Fruit fly (Drosophila melanogaster): ENCODE data around the gene CCT2.

CCT2 gene

DNA sequence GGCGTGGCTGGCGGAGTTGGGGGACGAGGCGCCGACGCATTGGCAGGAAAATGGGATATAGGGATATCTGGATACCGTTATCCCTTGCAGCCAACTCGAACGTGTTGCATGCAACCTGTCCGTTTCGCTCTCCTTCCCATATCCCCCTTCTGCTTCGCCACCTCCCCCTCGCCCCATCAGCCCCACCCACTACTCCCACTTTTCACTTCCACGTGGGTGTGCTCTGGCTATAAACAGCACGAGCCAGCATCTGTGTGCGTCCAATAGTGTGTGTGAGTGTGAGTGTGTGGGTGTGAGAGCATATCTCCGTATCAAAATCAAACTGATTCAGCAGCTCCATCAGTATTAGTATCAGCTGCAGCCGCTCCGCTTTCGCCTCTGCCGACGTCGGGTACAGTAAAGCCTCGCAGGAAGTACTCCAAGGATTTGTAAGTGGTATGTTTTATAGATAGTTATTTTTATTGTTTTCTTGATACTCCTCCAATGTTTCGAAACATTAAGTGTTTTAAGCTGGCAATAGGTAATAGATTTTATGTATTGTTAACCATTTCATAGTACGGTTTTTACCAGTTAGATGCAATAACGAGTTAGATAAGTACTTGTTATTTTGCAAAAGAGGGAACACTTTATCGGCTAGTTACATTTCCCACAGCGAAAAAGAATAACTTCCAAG is 29.8 kb downstream of the CCT2 start (continued):
- TF ChIP-seq Atf6 (GFP tag; IDR thresholded peaks at IDR 0.05) (no peak), dmrt99B (tag; optimal IDR thresholded peaks at IDR 0.05) (peak; percentile 76), dysf (GFP tag; IDR thresholded peaks at IDR 0.05) (peak; percentile 41; the same call in 2 of the 3 replicates), dpn (GFP tag; optimal IDR thresholded peaks at IDR 0.05) (peak in 1 of 2 experiments; percentile 35), Hand (GFP tag; optimal IDR thresholded peaks at IDR 0.05) (no peak), BtbVII (GFP tag; optimal IDR thresholded peaks at IDR 0.05) (peak; percentile 37), Deaf1 (tag; optimal IDR thresholded peaks at IDR 0.05) (peak; percentile 21), kah (GFP tag; optimal IDR thresholded peaks at IDR 0.05) (peak; percentile 3), D19A (tag; optimal IDR thresholded peaks at IDR 0.05) (peak; percentile 53), Vsx1 (GFP tag; optimal IDR thresholded peaks at IDR 0.05) (no peak), CG7786 (GFP tag; optimal IDR thresholded peaks at IDR 0.05) (no peak), CG7745 (tag; optimal IDR thresholded peaks at IDR 0.05) (no peak), tgo (GFP tag; IDR thresholded peaks at IDR 0.05) (no peak), trem (tag; optimal IDR thresholded peaks at IDR 0.05) (peak; percentile 29), D (optimal IDR thresholded peaks at IDR 0.05) (no peak), D (GFP tag; optimal IDR thresholded peaks at IDR 0.05) (peak; percentile 59), Sry-δ (GFP tag; optimal IDR thresholded peaks at IDR 0.05) (peak; percentile 2), Dip2 (GFP tag; IDR thresholded peaks at IDR 0.05) (no peak), CrebB (tag; optimal IDR thresholded peaks at IDR 0.05) (no peak), amos (GFP tag; IDR thresholded peaks at IDR 0.05; ENCODE audit: partially characterized antibody) (no peak), sens (GFP tag) (peak; percentile 90), CG3838 (GFP tag; optimal IDR thresholded peaks at IDR 0.05) (no peak), CG5180 (GFP tag; optimal IDR thresholded peaks at IDR 0.05) (peak; percentile 97), fd64A (GFP tag; optimal IDR thresholded peaks at IDR 0.05) (peak; percentile 10), wor (GFP tag; IDR thresholded peaks at IDR 0.05) (no peak), CG13424 (tag; optimal IDR thresholded peaks at IDR 0.05) (peak; percentile 37), abd-A (tag; optimal IDR thresholded peaks at IDR 0.05) (peak; percentile 72), cg (GFP tag; optimal IDR thresholded peaks at IDR 0.05) (peak; percentile 59), grn (GFP tag; optimal IDR thresholded peaks at IDR 0.05) (no peak), CG4424 (GFP tag; optimal IDR thresholded peaks at IDR 0.05) (peak; percentile 54), NC2α (GFP tag; optimal IDR thresholded peaks at IDR 0.05) (no peak), Jarid2 (GFP tag; optimal IDR thresholded peaks at IDR 0.05) (no peak), Elba2 (GFP tag; optimal IDR thresholded peaks at IDR 0.05) (no peak), nau (GFP tag; optimal IDR thresholded peaks at IDR 0.05) (peak; percentile 49), fd3F (GFP tag; optimal IDR thresholded peaks at IDR 0.05) (no peak), CG7357 (GFP tag; IDR thresholded peaks at IDR 0.05) (no peak), toy (GFP tag; IDR thresholded peaks at IDR 0.05) (no peak), HHEX (GFP tag; optimal IDR thresholded peaks at IDR 0.05) (peak; percentile 46), nerfin-1 (tag; optimal IDR thresholded peaks at IDR 0.05) (peak; percentile 56), tio (GFP tag; optimal IDR thresholded peaks at IDR 0.05) (no peak), Ets65A (GFP tag) (no peak), klu (GFP tag; IDR thresholded peaks at IDR 0.05) (no peak), Abd-B (GFP tag; optimal IDR thresholded peaks at IDR 0.05) (peak; percentile 47), CG10979 (tag; optimal IDR thresholded peaks at IDR 0.05) (peak; percentile 67), CG9215 (GFP tag; IDR thresholded peaks at IDR 0.05) (no peak), jumu (GFP tag; optimal IDR thresholded peaks at IDR 0.05) (no peak), CG1233 (GFP tag; optimal IDR thresholded peaks at IDR 0.05) (peak; percentile 21), Scr (GFP tag; IDR thresholded peaks at IDR 0.05; ENCODE audit: partially characterized antibody) (no peak), ara (GFP tag; IDR thresholded peaks at IDR 0.05) (no peak), Dll (GFP tag; IDR thresholded peaks at IDR 0.05; ENCODE audit: partially characterized antibody) (no peak)
